Worm (Caenorhabditis elegans) whole organism, L2 larva: ENCODE measurements around the gene Y53F4B.1.

ENCODE experiments used
- lin-13 ChIP-seq: fragments of 150-350 bp; optimal IDR thresholded peaks from 2 replicates; lab custom pipeline; 2014; ENCODE audit warnings: missing biosample characterization, missing genetic modification reagents, missing genetic modification characterization
- lsy-2 ChIP-seq, 2 experiments: fragments of 150-350 bp in 1 of 2; sonication (generic microtip) in 1 of 2; optimal IDR thresholded peaks; 2 replicates each; lab custom pipeline; 2014 to 2017; ENCODE audit warnings: missing biosample characterization in 2 of 2, missing genetic modification characterization in 2 of 2
- nhr-11 ChIP-seq: fragments of 150-350 bp; optimal IDR thresholded peaks from 2 replicates; lab custom pipeline; 2014; ENCODE audit warnings: missing biosample characterization, missing genetic modification characterization

DNA sequence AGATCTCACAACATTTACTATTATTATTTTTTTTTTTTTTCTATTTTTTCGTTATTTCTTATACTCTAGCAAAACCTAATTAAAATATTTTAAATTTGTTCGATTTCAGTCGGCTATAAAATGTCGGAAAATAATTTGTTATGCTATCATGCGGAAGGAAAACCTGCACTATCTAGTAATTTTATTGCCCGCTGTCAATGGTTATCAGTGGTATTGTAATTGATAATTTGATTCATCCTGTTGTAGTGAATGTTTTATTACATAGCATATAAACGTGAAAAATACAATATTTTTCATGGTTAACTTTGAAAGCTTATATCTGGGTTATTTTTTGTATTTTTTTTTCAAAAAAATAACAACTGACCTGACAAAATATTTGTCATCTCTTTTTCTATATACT, 1.3 kb upstream of the Y53F4B.1 start:
- TF ChIP-seq lsy-2 (tag; optimal IDR thresholded peaks at IDR 0.05; lab: Kevin White, UChicago) (no peak), nhr-11 (tag; lab: Kevin White, UChicago) (no peak), lin-13 (GFP tag; lab: Kevin White, UChicago) (no peak)
